Worm (Caenorhabditis elegans) whole organism, midembryonic: ENCODE measurements around the gene taap-1.

ENCODE experiments used
- T22C8.4 ChIP-seq: fragments of 200-800 bp; sonication (Bioruptor generic); IDR thresholded peaks from 2 replicates; pipeline ENCODE4 v1.3.6; 2022; ENCODE audit warnings: missing genetic modification characterization, missing compliant biosample characterization
- cog-1 ChIP-seq: sonication (generic microtip); optimal IDR thresholded peaks from 2 replicates; lab custom pipeline; 2016; ENCODE audit warnings: missing genetic modification characterization, missing compliant biosample characterization
- flt-1 ChIP-seq: fragments of 200-800 bp; sonication (Bioruptor generic); IDR thresholded peaks from 2 replicates; pipeline ENCODE4 v1.3.6; 2022; ENCODE audit warnings: missing genetic modification characterization, missing compliant biosample characterization
- klf-2 ChIP-seq: fragments of 200-800 bp; sonication (Bioruptor generic); conservative IDR thresholded peaks from 2 replicates; pipeline ENCODE4 v1.3.6; 2022; ENCODE audit warnings: missing genetic modification reagents, missing genetic modification characterization, missing compliant biosample characterization
- med-1 ChIP-seq: sonication (generic microtip); optimal IDR thresholded peaks from 2 replicates; lab custom pipeline; 2017; ENCODE audit warnings: missing genetic modification characterization, mild to moderate bottlenecking, missing compliant biosample characterization, antibody characterized with exemption, missing genetic modification reagents; ENCODE audit not compliant: insufficient read depth
- ref-1 ChIP-seq: fragments of 200-800 bp; sonication (Bioruptor generic); conservative IDR thresholded peaks from 2 replicates; pipeline ENCODE4 v1.3.6; 2022; ENCODE audit warnings: missing genetic modification reagents, missing genetic modification characterization, missing compliant biosample characterization
- tab-1 ChIP-seq: fragments of 200-800 bp; sonication (Bioruptor generic); IDR thresholded peaks from 2 replicates; pipeline ENCODE4 v1.3.6; 2022; ENCODE audit warnings: missing genetic modification characterization, missing compliant biosample characterization
- ztf-23 ChIP-seq: fragments of 200-800 bp; sonication (Bioruptor generic); IDR thresholded peaks from 2 replicates; pipeline ENCODE4 v1.3.6; 2022; ENCODE audit warnings: missing genetic modification reagents, missing genetic modification characterization, missing compliant biosample characterization
- ztf-29 ChIP-seq: fragments of 200-800 bp; sonication (Bioruptor generic); IDR thresholded peaks from 2 replicates; pipeline ENCODE4 v1.3.6; 2022; ENCODE audit warnings: missing genetic modification reagents, missing genetic modification characterization, missing compliant biosample characterization

Gene taap-1

ce11 chrII:8483793-8484186 is at the start of gene taap-1:
taap-1 (minus strand) TSS chrII:8483871.
- no peak for TF ChIP-seq klf-2 (GFP tag; lab: Robert Waterston, UW)

- TF ChIP-seq flt-1 (GFP tag; lab: Robert Waterston, UW) (no peak), ref-1 (GFP tag; lab: Robert Waterston, UW) (no peak), T22C8.4 (GFP tag; lab: Robert Waterston, UW) (no peak), klf-2 (GFP tag; lab: Robert Waterston, UW) (no peak), ztf-29 (GFP tag; lab: Robert Waterston, UW) (no peak), tab-1 (GFP tag; lab: Robert Waterston, UW) (no peak), ztf-23 (GFP tag; lab: Robert Waterston, UW) (no peak), med-1 (GFP tag; lab: Kevin White, UChicago) (no peak)
Observed at ce11 chrII:8532015-8532414, 48.3 kb upstream of the taap-1 start.

- TF ChIP-seq cog-1 (tag; lab: Kevin White, UChicago) (no peak), med-1 (GFP tag; lab: Kevin White, UChicago) (no peak), flt-1 (GFP tag; lab: Robert Waterston, UW) (no peak), ztf-29 (GFP tag; lab: Robert Waterston, UW) (no peak), T22C8.4 (GFP tag; lab: Robert Waterston, UW) (no peak)
Observed at ce11 chrII:8531181-8531759, 47.6 kb upstream of the taap-1 start, which contains the start of gene gldi-7. gldi-7 (minus strand) TSS chrII:8531222.

ce11 chrII:8529176-8529698 is 45.6 kb upstream of the taap-1 start:
- no peak for TF ChIP-seq flt-1 (GFP tag; lab: Robert Waterston, UW)
- TF ChIP-seq T22C8.4 (GFP tag; lab: Robert Waterston, UW) = no peak
- no peak for TF ChIP-seq ztf-29 (GFP tag; lab: Robert Waterston, UW)
- no peak for TF ChIP-seq klf-2 (GFP tag; lab: Robert Waterston, UW)
- TF ChIP-seq cog-1 (tag; lab: Kevin White, UChicago) = no peak
- no peak for TF ChIP-seq ztf-23 (GFP tag; lab: Robert Waterston, UW)
- no peak for TF ChIP-seq tab-1 (GFP tag; lab: Robert Waterston, UW)
- TF ChIP-seq ref-1 (GFP tag; lab: Robert Waterston, UW) = no peak
- TF ChIP-seq med-1 (GFP tag; lab: Kevin White, UChicago) = no peak

- TF ChIP-seq ztf-29 (GFP tag; lab: Robert Waterston, UW) (no peak), tab-1 (GFP tag; lab: Robert Waterston, UW) (no peak), ztf-23 (GFP tag; lab: Robert Waterston, UW) (no peak), cog-1 (tag; lab: Kevin White, UChicago) (no peak), flt-1 (GFP tag; lab: Robert Waterston, UW) (no peak), med-1 (GFP tag; lab: Kevin White, UChicago) (no peak), klf-2 (GFP tag; lab: Robert Waterston, UW) (no peak), ref-1 (GFP tag; lab: Robert Waterston, UW) (no peak), T22C8.4 (GFP tag; lab: Robert Waterston, UW) (no peak)
Observed at ce11 chrII:8525133-8525736, 41.6 kb upstream of the taap-1 start, which contains the start of the genes prp-9 and mrps-18B. prp-9 (minus strand) TSS chrII:8525396. mrps-18B (plus strand) TSS chrII:8525681.

ce11 chrII:8520625-8521024 is 37.0 kb upstream of the taap-1 start, which contains the start of gene cht-2:
cht-2 (plus strand) TSS chrII:8520925.
- TF ChIP-seq flt-1 (GFP tag; lab: Robert Waterston, UW) = no peak
- no peak for TF ChIP-seq ref-1 (GFP tag; lab: Robert Waterston, UW)
- no peak for TF ChIP-seq ztf-23 (GFP tag; lab: Robert Waterston, UW)
- TF ChIP-seq cog-1 (tag; lab: Kevin White, UChicago) = no peak
- no peak for TF ChIP-seq med-1 (GFP tag; lab: Kevin White, UChicago)
- TF ChIP-seq tab-1 (GFP tag; lab: Robert Waterston, UW) = no peak

- no peak for TF ChIP-seq ztf-23 (GFP tag; lab: Robert Waterston, UW)
Observed at ce11 chrII:8518210-8518609, 34.5 kb upstream of the taap-1 start, which contains the start of gene T13H5.8. T13H5.8 (plus strand) TSS chrII:8518510.

ce11 chrII:8516783-8517182 is 33.1 kb upstream of the taap-1 start, which contains the start of gene rnh-2:
rnh-2 (plus strand) TSS chrII:8517150.
- TF ChIP-seq cog-1 (tag; lab: Kevin White, UChicago) (peak; percentile 60), flt-1 (GFP tag; lab: Robert Waterston, UW) (0 out of 2 replicates have a peak, but pooled peaks have one; percentile 54), tab-1 (GFP tag; lab: Robert Waterston, UW) (no peak), ztf-23 (GFP tag; lab: Robert Waterston, UW) (peak; percentile 68)

ce11 chrII:8515521-8515920 is 31.9 kb upstream of the taap-1 start:
- TF ChIP-seq flt-1 (GFP tag; lab: Robert Waterston, UW) (no peak), med-1 (GFP tag; lab: Kevin White, UChicago) (no peak), klf-2 (GFP tag; lab: Robert Waterston, UW) (no peak), ztf-23 (GFP tag; lab: Robert Waterston, UW) (no peak), cog-1 (tag; lab: Kevin White, UChicago) (no peak), tab-1 (GFP tag; lab: Robert Waterston, UW) (no peak), ztf-29 (GFP tag; lab: Robert Waterston, UW) (no peak), ref-1 (GFP tag; lab: Robert Waterston, UW) (no peak), T22C8.4 (GFP tag; lab: Robert Waterston, UW) (no peak)
